Fruit fly (Drosophila melanogaster): Measurements from ENCODE around the gene CG16904.

CG16904 gene

DNA sequence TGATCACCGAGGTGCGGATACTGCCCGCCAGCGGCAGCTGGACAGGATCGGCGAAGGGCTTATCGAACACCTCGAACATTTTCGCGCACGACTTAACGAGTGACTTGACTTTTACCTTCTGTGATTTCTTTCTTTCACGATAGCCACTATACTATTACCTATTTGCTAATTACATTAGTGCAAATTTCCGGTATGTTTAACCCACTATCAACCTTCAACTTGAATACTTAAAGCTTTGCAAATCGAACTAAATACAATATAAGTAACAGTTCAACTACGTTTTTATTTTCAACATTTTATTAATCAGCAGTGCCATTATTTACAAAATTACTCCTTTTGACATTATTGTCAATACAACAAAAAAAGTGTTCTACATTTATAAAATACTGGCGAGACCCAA is at the start of gene CG16904:
Gene CG16904, minus strand, starts transcription at position 101 of the 400 bp plus-strand sequence.
- TF ChIP-seq CTCF (optimal IDR thresholded peaks at IDR 0.05) (no peak), CG8478 (optimal IDR thresholded peaks at IDR 0.05) (no peak)

DNA sequence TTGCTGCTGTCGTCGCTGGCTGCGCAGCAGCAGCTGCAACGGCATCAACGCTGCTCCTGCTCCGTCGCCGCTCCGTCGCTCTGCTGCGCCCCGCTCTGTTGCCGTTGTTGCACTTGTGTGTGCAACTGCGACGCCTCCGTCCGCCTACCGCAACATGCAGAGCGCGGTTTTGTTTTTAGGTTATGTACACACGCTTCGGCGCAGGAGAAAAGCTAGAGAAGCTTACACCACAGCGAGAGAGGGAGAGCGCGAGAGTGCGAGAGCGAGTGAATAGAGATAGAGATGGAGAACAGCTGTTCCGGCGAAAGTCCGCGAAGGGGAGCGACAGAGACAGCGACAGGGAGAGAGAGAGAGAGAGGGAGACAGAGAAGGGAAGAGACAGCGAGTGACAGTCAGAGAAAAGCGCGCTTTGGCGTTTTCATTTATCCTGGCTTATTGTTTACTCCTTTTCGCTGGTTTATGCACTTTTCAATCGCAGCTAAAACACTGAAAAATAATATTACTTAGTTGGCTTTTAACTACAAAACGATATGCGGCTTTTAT is 49.1 kb upstream of the CG16904 start:
- no peak for TF ChIP-seq CG8478 (optimal IDR thresholded peaks at IDR 0.05)
- TF ChIP-seq CTCF (optimal IDR thresholded peaks at IDR 0.05) = no peak

- TF ChIP-seq CTCF (optimal IDR thresholded peaks at IDR 0.05) = no peak
- TF ChIP-seq CG8478 (optimal IDR thresholded peaks at IDR 0.05) = no peak
These were observed 43.8 kb upstream of the CG16904 start for dm6 chr3R:9860561-9860960.

DNA sequence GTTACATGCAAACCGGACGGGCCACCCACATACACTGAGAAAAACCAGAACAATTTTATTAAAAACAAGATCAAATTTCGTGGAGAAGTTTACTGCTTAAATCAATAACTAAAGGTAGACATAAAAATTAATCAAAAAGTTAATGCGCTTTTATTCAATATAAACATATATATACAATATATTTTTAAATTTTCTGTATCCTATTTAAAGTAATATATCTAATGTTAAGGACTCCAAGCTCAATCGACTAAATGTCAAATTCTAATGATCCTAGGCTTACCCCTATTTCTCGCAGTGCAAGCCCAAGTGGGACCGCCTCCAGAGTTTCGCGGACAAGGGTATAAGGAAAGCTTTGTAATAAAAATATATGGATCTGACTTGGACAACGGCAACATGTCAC is 41.0 kb upstream of the CG16904 start:
- no peak for TF ChIP-seq CTCF (optimal IDR thresholded peaks at IDR 0.05)
- no peak for TF ChIP-seq CG8478 (optimal IDR thresholded peaks at IDR 0.05)

dm6 chr3R:9851653-9852052 is 34.9 kb upstream of the CG16904 start:
- TF ChIP-seq CTCF (optimal IDR thresholded peaks at IDR 0.05) (no peak), CG8478 (optimal IDR thresholded peaks at IDR 0.05) (no peak)

DNA sequence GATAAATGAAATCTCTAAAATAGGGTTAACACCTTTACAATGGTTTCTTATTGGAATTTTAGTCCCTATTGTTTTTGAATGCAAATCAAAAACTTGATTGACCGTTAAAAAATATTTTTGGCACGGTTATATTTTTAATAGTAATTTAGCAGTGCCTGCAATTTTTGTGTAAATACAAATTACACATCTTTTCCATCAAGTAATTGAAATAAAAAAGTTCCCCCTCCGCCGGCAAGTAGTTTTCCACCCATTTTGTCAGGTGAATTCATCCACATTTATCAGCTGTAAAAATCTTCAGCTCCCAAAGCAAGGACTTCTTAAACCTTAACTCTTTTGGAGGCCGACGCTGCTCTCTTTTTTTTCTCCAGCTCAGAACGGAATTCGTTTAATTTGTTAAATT is 6.9 kb upstream of the CG16904 start, which contains the start of gene CG34302:
Gene CG34302, minus strand, starts transcription at position 101 of the 400 bp plus-strand sequence.
- no peak for TF ChIP-seq CG8478 (optimal IDR thresholded peaks at IDR 0.05)
- TF ChIP-seq CTCF (optimal IDR thresholded peaks at IDR 0.05) = no peak

DNA sequence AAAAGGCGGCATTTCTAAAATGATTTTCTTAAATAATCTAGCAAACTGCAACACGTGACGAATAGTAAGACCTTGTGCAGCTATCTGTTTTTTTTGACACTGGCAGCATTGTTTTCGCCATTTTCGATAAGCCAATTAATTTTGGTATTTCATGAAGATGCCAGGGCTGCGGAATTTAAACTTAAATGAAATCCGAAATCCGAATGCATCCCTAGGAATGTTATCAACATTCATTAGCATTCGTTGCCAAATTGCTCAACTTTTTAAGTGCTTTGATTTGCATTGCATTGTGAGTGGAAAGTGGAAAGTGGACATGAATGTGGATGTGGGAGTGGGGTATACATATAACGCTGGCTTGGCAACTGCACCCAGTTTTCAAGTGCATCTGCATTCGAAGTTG is 4.3 kb upstream of the CG16904 start, which contains the start of gene CG42857:
Gene CG42857, minus strand, starts transcription at position 101 of the 400 bp plus-strand sequence.
- TF ChIP-seq CG8478 (optimal IDR thresholded peaks at IDR 0.05) (no peak), CTCF (optimal IDR thresholded peaks at IDR 0.05) (no peak)

dm6 chr3R:9819777-9820176 is 3.0 kb upstream of the CG16904 start, which contains the start of gene CG9458:
Gene CG9458, minus strand, starts transcription at chr3R:9819877.
- no peak for TF ChIP-seq CG8478 (optimal IDR thresholded peaks at IDR 0.05)
- TF ChIP-seq CTCF (optimal IDR thresholded peaks at IDR 0.05) = no peak

- TF ChIP-seq CTCF (optimal IDR thresholded peaks at IDR 0.05) (no peak), CG8478 (optimal IDR thresholded peaks at IDR 0.05) (no peak)
These were observed 1.5 kb upstream of the CG16904 start, which contains the start of gene CG9459 for dm6 chr3R:9818295-9818694. Gene CG9459, minus strand, starts transcription at chr3R:9818395.

DNA sequence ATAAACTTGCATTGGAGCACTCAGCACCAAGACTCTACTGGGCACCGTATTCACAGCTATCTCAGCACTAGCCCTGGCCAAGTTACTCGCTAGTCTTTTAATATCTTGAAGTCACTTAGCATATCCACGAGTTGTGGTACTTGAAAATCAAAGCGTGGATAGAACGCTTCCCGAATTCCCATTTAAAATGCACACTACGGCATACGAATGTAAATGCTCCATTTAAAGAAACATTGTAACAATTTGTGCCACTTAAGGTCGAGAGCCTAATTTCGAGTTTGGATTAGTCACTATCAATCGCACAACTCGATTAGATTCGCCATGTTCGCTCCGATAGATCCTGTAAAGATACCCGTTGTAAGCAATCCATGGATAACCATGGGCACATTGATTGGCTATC is 2.9 kb downstream of the CG16904 start, which contains the start of gene eloF:
Gene eloF, plus strand, starts transcription at position 301 of the 400 bp plus-strand sequence.
- TF ChIP-seq CTCF (optimal IDR thresholded peaks at IDR 0.05) (no peak), CG8478 (optimal IDR thresholded peaks at IDR 0.05) (no peak)

DNA sequence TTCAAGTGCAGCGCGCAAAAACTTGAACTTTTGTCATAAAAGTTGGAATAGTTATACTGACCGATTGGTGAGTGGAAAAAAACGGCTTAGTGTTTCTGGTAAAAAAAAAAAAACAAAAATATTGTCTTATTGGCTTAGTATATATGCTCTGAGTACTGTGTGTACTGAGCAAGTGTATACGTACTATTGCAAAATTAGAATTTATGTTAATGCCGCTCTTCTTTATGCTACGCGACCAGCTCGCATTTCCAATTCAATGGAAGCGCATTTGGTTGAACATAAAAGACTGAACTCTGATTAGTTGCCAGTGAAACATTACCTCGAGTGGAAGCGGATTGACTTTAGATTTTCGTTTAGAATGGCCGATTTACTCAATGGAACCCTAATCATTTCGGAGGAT is 4.3 kb downstream of the CG16904 start, which contains the start of gene CG8534:
Gene CG8534, plus strand, starts transcription at position 301 of the 400 bp plus-strand sequence.
- no peak for TF ChIP-seq CTCF (optimal IDR thresholded peaks at IDR 0.05)
- no peak for TF ChIP-seq CG8478 (optimal IDR thresholded peaks at IDR 0.05)

DNA sequence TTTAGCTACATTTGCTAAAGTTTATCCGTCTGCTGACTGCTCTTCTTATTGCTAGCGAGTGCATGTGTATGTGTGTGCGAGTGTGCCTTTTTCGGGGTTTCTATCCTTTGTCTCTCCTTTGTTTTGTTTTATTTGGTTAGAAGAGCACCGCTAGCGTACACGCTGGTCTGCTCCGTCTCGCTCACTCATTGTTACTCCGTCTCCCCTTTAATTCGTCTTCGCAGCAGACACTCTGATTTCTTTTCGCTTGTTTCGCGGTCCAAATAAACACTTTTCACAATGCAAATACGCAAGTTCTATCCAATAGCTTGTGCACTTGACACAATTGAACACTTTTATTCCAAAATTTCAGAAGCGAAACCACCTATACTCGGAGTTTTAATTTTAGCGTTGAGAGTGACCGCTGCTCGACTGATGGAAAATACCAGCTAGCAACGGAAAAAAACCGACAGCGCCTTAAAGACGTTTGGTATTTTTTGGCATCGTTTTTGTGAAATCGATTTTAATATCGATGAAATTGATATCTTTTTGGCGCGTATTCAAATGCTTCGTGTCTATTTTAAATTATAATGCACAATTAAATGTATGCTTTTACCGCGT is 7.7 kb downstream of the CG16904 start, which contains the start of gene FBXO11:
Gene FBXO11, minus strand, starts transcription at position 423 of the 600 bp plus-strand sequence.
- TF ChIP-seq CTCF (optimal IDR thresholded peaks at IDR 0.05) (no peak), CG8478 (optimal IDR thresholded peaks at IDR 0.05) (no peak)

dm6 chr3R:9800644-9801330 is 16.0 kb downstream of the CG16904 start, which contains the start of the genes CG9467 and CG8526:
Gene CG9467, minus strand, starts transcription at chr3R:9801026.
Gene CG8526, plus strand, starts transcription at chr3R:9801280.
- no peak for TF ChIP-seq CG8478 (optimal IDR thresholded peaks at IDR 0.05)
- no peak for TF ChIP-seq CTCF (optimal IDR thresholded peaks at IDR 0.05)

- TF ChIP-seq CTCF (optimal IDR thresholded peaks at IDR 0.05) = no peak
- no peak for TF ChIP-seq CG8478 (optimal IDR thresholded peaks at IDR 0.05)
These were observed 23.8 kb downstream of the CG16904 start, which contains the start of gene CG8516 for dm6 chr3R:9793018-9793417. Gene CG8516, plus strand, starts transcription at chr3R:9793295.

DNA sequence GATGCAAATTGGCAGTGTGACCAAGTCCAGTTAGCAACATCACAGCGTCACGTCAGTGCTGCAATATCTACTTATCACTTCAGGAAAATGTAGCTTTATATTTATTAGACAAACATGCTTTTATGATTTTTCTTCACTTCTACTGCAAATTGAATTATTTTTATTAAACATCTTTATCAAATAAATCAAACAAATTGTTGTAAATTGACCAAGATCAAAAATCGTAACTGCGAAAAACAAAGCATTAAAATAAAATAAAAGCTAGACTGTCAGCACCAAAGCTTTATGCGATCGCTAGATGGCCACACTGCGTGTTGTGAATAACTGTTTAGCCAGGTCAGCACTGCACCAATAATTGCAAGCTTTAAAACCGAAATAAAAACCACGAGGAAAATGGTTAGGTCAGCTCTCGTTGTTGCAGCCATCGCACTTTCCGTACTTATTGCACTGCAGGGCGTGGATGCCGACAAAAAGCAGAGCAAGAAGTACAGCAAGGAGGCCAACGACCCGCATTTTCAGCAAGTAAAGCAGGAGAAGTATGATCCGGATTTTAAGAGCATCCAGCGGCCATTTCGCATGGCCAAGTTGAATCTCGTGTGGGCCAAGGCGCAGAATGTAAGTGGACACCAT is 25.5 kb downstream of the CG16904 start, which contains the start of the genes CG12945 and CG8507:
Gene CG12945, minus strand, starts transcription at position 45 of the 630 bp plus-strand sequence.
Gene CG8507, plus strand, starts transcription at position 307 of the 630 bp plus-strand sequence.
- TF ChIP-seq CG8478 (optimal IDR thresholded peaks at IDR 0.05) (no peak), CTCF (optimal IDR thresholded peaks at IDR 0.05) (no peak)
